Fruit fly (Drosophila melanogaster): Measurements from ENCODE around the gene eIF2Bbeta.

eIF2Bbeta gene

dm6 chrX:2727506-2727905 lies 23.1 kb downstream of the eIF2Bbeta start, which contains the start of gene dwg (continued):
- no peak for TF ChIP-seq sc (optimal IDR thresholded peaks at IDR 0.05)
- TF ChIP-seq sc (GFP tag; optimal IDR thresholded peaks at IDR 0.05), result no peak
- no peak for TF ChIP-seq CG4854 (GFP tag; optimal IDR thresholded peaks at IDR 0.05)
- no peak for TF ChIP-seq CG6175 (GFP tag; IDR thresholded peaks at IDR 0.05)
- TF ChIP-seq CG12155 (GFP tag; optimal IDR thresholded peaks at IDR 0.05), result no peak
- TF ChIP-seq HmgZ (tag; optimal IDR thresholded peaks at IDR 0.05), result no peak
- peak; percentile 69 for TF ChIP-seq hb (GFP tag; IDR thresholded peaks at IDR 0.05; ENCODE audit: partially characterized antibody)
- no peak for TF ChIP-seq CG1832 (GFP tag; optimal IDR thresholded peaks at IDR 0.05)
- TF ChIP-seq Myb (GFP tag; optimal IDR thresholded peaks at IDR 0.05), result peak; percentile 77
- no peak for TF ChIP-seq CG17328 (GFP tag; IDR thresholded peaks at IDR 0.05)
- no peak for TF ChIP-seq Pdp1 (GFP tag; optimal IDR thresholded peaks at IDR 0.05)
- TF ChIP-seq Neu2 (GFP tag; optimal IDR thresholded peaks at IDR 0.05; ENCODE audit: borderline replicate concordance), result no peak
- no peak for TF ChIP-seq CG10543 (GFP tag; optimal IDR thresholded peaks at IDR 0.05)
- no peak for TF ChIP-seq CG8290 (GFP tag; optimal IDR thresholded peaks at IDR 0.05)
- no peak for TF ChIP-seq CG8290 (tag; optimal IDR thresholded peaks at IDR 0.05)
- TF ChIP-seq yki (optimal IDR thresholded peaks at IDR 0.05), result no peak
- no peak for TF ChIP-seq chif (GFP tag; optimal IDR thresholded peaks at IDR 0.05)
- no peak for TF ChIP-seq bcd (GFP tag; optimal IDR thresholded peaks at IDR 0.05)
- no peak for TF ChIP-seq gcm2 (GFP tag; optimal IDR thresholded peaks at IDR 0.05)
- TF ChIP-seq ttk (GFP tag; IDR thresholded peaks at IDR 0.05), result no peak
- TF ChIP-seq CG13287 (GFP tag; IDR thresholded peaks at IDR 0.05; ENCODE audit: partially characterized antibody), result peak; percentile 88
- no peak for TF ChIP-seq Antp (GFP tag; optimal IDR thresholded peaks at IDR 0.05)
- TF ChIP-seq zen2 (GFP tag; IDR thresholded peaks at IDR 0.05; ENCODE audit: partially characterized antibody), result peak; percentile 87
- TF ChIP-seq sob (GFP tag; IDR thresholded peaks at IDR 0.05), result no peak
- no peak for TF ChIP-seq CG11695 (GFP tag; IDR thresholded peaks at IDR 0.05)
- no peak for TF ChIP-seq CG4328 (GFP tag; optimal IDR thresholded peaks at IDR 0.05)
- TF ChIP-seq trh (GFP tag; optimal IDR thresholded peaks at IDR 0.05), result no peak
- no peak for TF ChIP-seq pros (GFP tag; optimal IDR thresholded peaks at IDR 0.05)
- TF ChIP-seq cg (GFP tag; optimal IDR thresholded peaks at IDR 0.05), result no peak
- TF ChIP-seq CG17568 (GFP tag; optimal IDR thresholded peaks at IDR 0.05), result no peak
- TF ChIP-seq CG9727 (GFP tag; optimal IDR thresholded peaks at IDR 0.05), result no peak
- TF ChIP-seq CG5245 (GFP tag; optimal IDR thresholded peaks at IDR 0.05), result no peak
- no peak for TF ChIP-seq B-H1 (GFP tag; IDR thresholded peaks at IDR 0.05)
- TF ChIP-seq CG3726 (GFP tag; IDR thresholded peaks at IDR 0.05), result no peak
- peak; percentile 87 for TF ChIP-seq unc-4 (GFP tag; IDR thresholded peaks at IDR 0.05; ENCODE audit: partially characterized antibody)
- peak; percentile 95; the same call in 3 of the 4 replicates for TF ChIP-seq chinmo (GFP tag; IDR thresholded peaks at IDR 0.05; ENCODE audit: partially characterized antibody)
- no peak for TF ChIP-seq CG11560 (tag; IDR thresholded peaks at IDR 0.05)
- TF ChIP-seq H2.0 (GFP tag; IDR thresholded peaks at IDR 0.05), result no peak
- TF ChIP-seq gt (GFP tag; IDR thresholded peaks at IDR 0.05), result no peak
- no peak for TF ChIP-seq CG30431 (GFP tag; optimal IDR thresholded peaks at IDR 0.05)
- no peak for TF ChIP-seq CG12744 (GFP tag; optimal IDR thresholded peaks at IDR 0.05)
- no peak for TF ChIP-seq run (tag; optimal IDR thresholded peaks at IDR 0.05)
- no peak for TF ChIP-seq lola (GFP tag; optimal IDR thresholded peaks at IDR 0.05)
- no peak for TF ChIP-seq CG2202 (tag; optimal IDR thresholded peaks at IDR 0.05)
- TF ChIP-seq CG2199 (GFP tag; IDR thresholded peaks at IDR 0.05), result no peak
- TF ChIP-seq zen (tag; optimal IDR thresholded peaks at IDR 0.05), result no peak
- TF ChIP-seq CG6813 (GFP tag; optimal IDR thresholded peaks at IDR 0.05), result no peak
- TF ChIP-seq CG33557 (GFP tag; optimal IDR thresholded peaks at IDR 0.05), result no peak
- no peak for TF ChIP-seq ind (GFP tag; optimal IDR thresholded peaks at IDR 0.05)
- TF ChIP-seq pan (optimal IDR thresholded peaks at IDR 0.05), result no peak
- TF ChIP-seq pan (GFP tag; optimal IDR thresholded peaks at IDR 0.05 in 1 of 2, IDR thresholded peaks at IDR 0.05 in 1 of 2), result no peak
- no peak for TF ChIP-seq pum (GFP tag; optimal IDR thresholded peaks at IDR 0.05)
- TF ChIP-seq Tbp (GFP tag; optimal IDR thresholded peaks at IDR 0.05), result no peak
